Fruit fly (Drosophila melanogaster): ENCODE data around the gene CG32532.

The CG32532 gene

dm6 chrX:19505334-19506185 lies 41.7 kb downstream of the CG32532 start (continued):
- peak; percentile 52 for TF ChIP-seq sob (GFP tag; IDR thresholded peaks at IDR 0.05)
- TF ChIP-seq Side (GFP tag; optimal IDR thresholded peaks at IDR 0.05) = peak; percentile 40
- peak; percentile 64 for TF ChIP-seq lilli (GFP tag; optimal IDR thresholded peaks at IDR 0.05)
- TF ChIP-seq CG31365 (tag; optimal IDR thresholded peaks at IDR 0.05) = no peak
- TF ChIP-seq CG9609 (GFP tag; optimal IDR thresholded peaks at IDR 0.05) = peak; percentile 10

dm6 chrX:19504170-19504765 lies 43.0 kb downstream of the CG32532 start:
- TF ChIP-seq ranshi (GFP tag; IDR thresholded peaks at IDR 0.05) = no peak
- no peak for TF ChIP-seq CG6689 (GFP tag; IDR thresholded peaks at IDR 0.05)
- TF ChIP-seq CG4424 (GFP tag; optimal IDR thresholded peaks at IDR 0.05) = no peak
- TF ChIP-seq Mad (GFP tag; optimal IDR thresholded peaks at IDR 0.05) = no peak
- TF ChIP-seq CG2129 (GFP tag; IDR thresholded peaks at IDR 0.05; ENCODE audit: partially characterized antibody) = no peak
- TF ChIP-seq CG32532 (GFP tag; IDR thresholded peaks at IDR 0.05) = 0 out of 2 replicates have a peak, but pooled peaks have one; percentile 36
- no peak for TF ChIP-seq Mrtf (GFP tag; IDR thresholded peaks at IDR 0.05)
- TF ChIP-seq CG12391 (tag; optimal IDR thresholded peaks at IDR 0.05) = no peak
- peak; percentile 91 for TF ChIP-seq sd (tag; optimal IDR thresholded peaks at IDR 0.05)
- peak; percentile 28 for TF ChIP-seq Med (GFP tag)
- TF ChIP-seq Elba2 (GFP tag; optimal IDR thresholded peaks at IDR 0.05) = no peak
- TF ChIP-seq Dip2 (GFP tag; IDR thresholded peaks at IDR 0.05) = no peak
- TF ChIP-seq chinmo (GFP tag; IDR thresholded peaks at IDR 0.05; ENCODE audit: partially characterized antibody) = no peak
- no peak for TF ChIP-seq CG17612 (GFP tag; IDR thresholded peaks at IDR 0.05)
- 0 out of 2 replicates have a peak, but pooled peaks have one; percentile 16 for TF ChIP-seq unc-4 (GFP tag; IDR thresholded peaks at IDR 0.05; ENCODE audit: partially characterized antibody)
- no peak for TF ChIP-seq mirr (GFP tag; optimal IDR thresholded peaks at IDR 0.05)
- 0 out of 2 replicates have a peak, but pooled peaks have one; percentile 12 for TF ChIP-seq Atf6 (GFP tag; IDR thresholded peaks at IDR 0.05)
- TF ChIP-seq Sin3A (optimal IDR thresholded peaks at IDR 0.05) = no peak
- TF ChIP-seq CG6683 (GFP tag; optimal IDR thresholded peaks at IDR 0.05) = no peak
- no peak for TF ChIP-seq Dref (GFP tag; IDR thresholded peaks at IDR 0.05)
- no peak for TF ChIP-seq emc (GFP tag; optimal IDR thresholded peaks at IDR 0.05)
- no peak for TF ChIP-seq Lhr (GFP tag; optimal IDR thresholded peaks at IDR 0.05)
- TF ChIP-seq HLH54F (GFP tag; optimal IDR thresholded peaks at IDR 0.05) = no peak
- TF ChIP-seq Dek (tag; optimal IDR thresholded peaks at IDR 0.05) = no peak
- TF ChIP-seq cwo (GFP tag; optimal IDR thresholded peaks at IDR 0.05) = no peak
- TF ChIP-seq tgo (GFP tag; IDR thresholded peaks at IDR 0.05) = no peak
- TF ChIP-seq Max (GFP tag; optimal IDR thresholded peaks at IDR 0.05) = no peak
- no peak for TF ChIP-seq Nf-YA (GFP tag; IDR thresholded peaks at IDR 0.05)
- TF ChIP-seq CG8281 (tag; optimal IDR thresholded peaks at IDR 0.05) = no peak
- no peak for TF ChIP-seq z (GFP tag; IDR thresholded peaks at IDR 0.05)
- no peak for TF ChIP-seq CG8359 (GFP tag; optimal IDR thresholded peaks at IDR 0.05; ENCODE audit: borderline replicate concordance)
- no peak for TF ChIP-seq CG8290 (GFP tag; optimal IDR thresholded peaks at IDR 0.05)
- TF ChIP-seq CG8290 (tag; optimal IDR thresholded peaks at IDR 0.05) = peak in 1 of 2 experiments; percentile 5
- TF ChIP-seq CG10543 (GFP tag; optimal IDR thresholded peaks at IDR 0.05) = peak; percentile 60
- TF ChIP-seq CG34224 (GFP tag; IDR thresholded peaks at IDR 0.05; ENCODE audit: partially characterized antibody) = peak; percentile 12; the same call in 1 of the 3 replicates
- TF ChIP-seq pita (GFP tag; optimal IDR thresholded peaks at IDR 0.05) = no peak
- TF ChIP-seq twi (tag; optimal IDR thresholded peaks at IDR 0.05) = no peak
- TF ChIP-seq CG6272 (GFP tag; IDR thresholded peaks at IDR 0.05) = no peak
- no peak for TF ChIP-seq CG33213 (GFP tag; optimal IDR thresholded peaks at IDR 0.05)
- no peak for TF ChIP-seq CG9817 (tag; optimal IDR thresholded peaks at IDR 0.05)
- no peak for TF ChIP-seq Hmx (GFP tag; optimal IDR thresholded peaks at IDR 0.05)
- peak; percentile 49 for TF ChIP-seq CG12769 (tag; optimal IDR thresholded peaks at IDR 0.05)
- no peak for TF ChIP-seq CG43689 (GFP tag; IDR thresholded peaks at IDR 0.05)

All from whole organism, embryonic.